Worm (Caenorhabditis elegans) whole organism, young adult: ENCODE data around the gene sea-2.

Source experiments
- B0336.3 ChIP-seq: fragments of 200-800 bp; sonication (Bioruptor generic); IDR thresholded peaks from 2 replicates; pipeline ENCODE4 v1.3.6; 2022; ENCODE audit warnings: missing genetic modification characterization, missing compliant biosample characterization
- ama-1 ChIP-seq, 3 experiments: fragments of 150-350 bp in 1 of 3; sonication (generic microtip) in 2 of 3; optimal IDR thresholded peaks; 2 replicates each; lab custom pipeline; 2014 to 2018; ENCODE audit warnings: missing biosample characterization in 2 of 3, missing genetic modification characterization in 2 of 3, missing genetic modification reagents in 2 of 3
- ceh-100 ChIP-seq: fragments of 200-800 bp; sonication (Bioruptor generic); IDR thresholded peaks from 2 replicates; pipeline ENCODE4 v1.3.6; 2022; ENCODE audit warnings: missing genetic modification reagents, missing genetic modification characterization, missing compliant biosample characterization
- ceh-27 ChIP-seq: fragments of 200-800 bp; sonication (Bioruptor generic); optimal IDR thresholded peaks from 2 replicates; lab custom pipeline; 2018; ENCODE audit warnings: mild to moderate bottlenecking, missing genetic modification characterization, moderate library complexity, missing compliant biosample characterization
- dox-1 ChIP-seq: fragments of 200-800 bp; sonication (Bioruptor generic); IDR thresholded peaks from 2 replicates; pipeline ENCODE4 v1.3.6; 2022; ENCODE audit warnings: missing genetic modification reagents, missing genetic modification characterization, missing compliant biosample characterization
- egl-18 ChIP-seq: fragments of 200-800 bp; sonication (Bioruptor generic); IDR thresholded peaks from 2 replicates; pipeline ENCODE4 v1.3.6; 2022; ENCODE audit warnings: missing genetic modification reagents, missing genetic modification characterization, missing compliant biosample characterization
- gei-17 ChIP-seq: fragments of 200-800 bp; sonication (Bioruptor generic); optimal IDR thresholded peaks from 2 replicates; lab custom pipeline; 2018; ENCODE audit warnings: mild to moderate bottlenecking, missing genetic modification characterization, missing compliant biosample characterization
- him-1 ChIP-seq: sonication (generic microtip); optimal IDR thresholded peaks from 2 replicates; lab custom pipeline; 2016; ENCODE audit warnings: missing genotype, missing genetic modification reagents, missing genetic modification characterization, missing compliant biosample characterization
- madf-8 ChIP-seq: fragments of 200-800 bp; sonication (Bioruptor generic); conservative IDR thresholded peaks from 2 replicates; pipeline ENCODE4 v1.3.6; 2022; ENCODE audit warnings: missing genetic modification reagents, missing genetic modification characterization, missing compliant biosample characterization
- pbrm-1 ChIP-seq: fragments of 200-800 bp; sonication (Bioruptor generic); IDR thresholded peaks from 2 replicates; pipeline ENCODE4 v1.3.6; 2022; ENCODE audit warnings: missing genetic modification reagents, missing genetic modification characterization, missing compliant biosample characterization
- sdz-38 ChIP-seq: sonication (generic microtip); optimal IDR thresholded peaks from 2 replicates; lab custom pipeline; 2016; ENCODE audit warnings: missing genotype, missing genetic modification characterization, missing compliant biosample characterization
- sea-2 ChIP-seq: fragments of 200-800 bp; sonication (Bioruptor generic); IDR thresholded peaks from 2 replicates; pipeline ENCODE4 v1.3.6; 2022; ENCODE audit warnings: missing genetic modification characterization, missing compliant biosample characterization
- snpc-4 ChIP-seq, 5 experiments: fragments of 150-350 bp in 1 of 5; sonication (generic microtip) in 4 of 5; optimal IDR thresholded peaks; 2 replicates each; lab custom pipeline; 2014 to 2018; ENCODE audit warnings: missing genetic modification characterization in 5 of 5, missing biosample characterization in 3 of 5, antibody characterized with exemption in 2 of 5, mild to moderate bottlenecking in 2 of 5, missing compliant biosample characterization in 2 of 5, missing genotype in 2 of 5, moderate library complexity in 2 of 5, missing genetic modification reagents in 1 of 5
- ztf-26 ChIP-seq: sonication (generic microtip); optimal IDR thresholded peaks from 2 replicates; lab custom pipeline; 2017; ENCODE audit warnings: missing genetic modification characterization, missing compliant biosample characterization

DNA sequence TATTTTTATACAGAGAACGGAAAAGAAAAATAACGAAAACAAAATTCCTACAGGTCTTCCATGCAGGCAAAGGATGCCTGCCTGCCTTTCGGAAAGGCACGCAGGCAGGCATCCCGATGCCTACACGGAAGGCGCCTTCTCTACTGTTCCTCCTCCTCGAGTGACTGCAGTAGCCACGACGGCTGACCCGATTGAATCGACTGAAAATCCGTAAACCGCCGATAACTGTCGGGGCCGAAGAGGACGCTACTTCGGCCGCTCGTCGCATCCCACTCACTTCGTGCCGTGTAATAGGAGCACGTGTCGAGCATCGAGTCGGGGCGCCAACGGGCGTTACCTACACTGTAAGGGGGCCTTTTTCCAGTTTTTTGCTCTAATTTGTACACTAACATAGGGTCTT lies 29.6 kb upstream of the sea-2 start:
- TF ChIP-seq ztf-26 (tag; lab: Kevin White, UChicago) (no peak), sea-2 (no peak), egl-18 (no peak), snpc-4 (GFP tag; optimal IDR thresholded peaks at IDR 0.05; lab: Kevin White, UChicago) (no peak), snpc-4 (tag; optimal IDR thresholded peaks at IDR 0.05; lab: Kevin White, UChicago) (no peak), dox-1 (GFP tag; lab: Robert Waterston, UW) (no peak), ama-1 (optimal IDR thresholded peaks at IDR 0.05; lab: Kevin White, UChicago) (no peak), ama-1 (GFP tag; optimal IDR thresholded peaks at IDR 0.05; lab: Kevin White, UChicago) (no peak), gei-17 (no peak), sdz-38 (tag; lab: Kevin White, UChicago) (no peak), pbrm-1 (GFP tag; lab: Robert Waterston, UW) (no peak), ceh-100 (GFP tag; lab: Robert Waterston, UW) (no peak), B0336.3 (GFP tag; lab: Robert Waterston, UW) (no peak), madf-8 (GFP tag; lab: Robert Waterston, UW) (no peak), ceh-27 (GFP tag; lab: Kevin White, UChicago) (no peak), him-1 (tag; lab: Kevin White, UChicago) (no peak)
